Worm (Caenorhabditis elegans): ENCODE measurements around the gene ugt-45.

Gene ugt-45

DNA sequence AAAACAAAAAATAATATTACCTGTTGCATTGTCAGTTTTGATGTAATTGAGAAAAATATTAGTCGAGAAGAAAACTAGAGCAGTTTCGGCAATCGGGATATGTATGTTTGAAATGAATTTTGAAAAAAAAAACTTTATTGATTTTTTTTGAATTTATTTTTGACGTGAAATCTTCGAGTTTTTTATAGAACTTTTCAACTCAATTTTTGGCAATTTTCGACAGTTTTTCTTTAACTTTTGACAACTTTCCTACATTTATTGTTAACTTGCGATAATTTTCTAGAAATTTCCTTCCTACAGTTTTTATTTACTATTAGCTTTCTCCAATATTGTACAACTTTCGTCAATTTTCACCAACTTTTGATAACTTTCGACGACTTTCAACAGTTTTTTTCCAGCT is 49.0 kb downstream of the ugt-45 start, which contains the start of gene Y37E11AL.12:
TSS of gene Y37E11AL.12 (minus strand) at position 101 of the 400 bp plus-strand sequence.
- no peak for TF ChIP-seq hmbx-1 (tag; optimal IDR thresholded peaks at IDR 0.05)
- TF ChIP-seq hnd-1 (tag; optimal IDR thresholded peaks at IDR 0.05), result no peak
- TF ChIP-seq flt-1 (GFP tag; IDR thresholded peaks at IDR 0.05), result no peak
- no peak for TF ChIP-seq ama-1 (optimal IDR thresholded peaks at IDR 0.05)
- TF ChIP-seq sea-1 (GFP tag; conservative IDR thresholded peaks at IDR 0.05), result no peak
- no peak for TF ChIP-seq ceh-13 (GFP tag; optimal IDR thresholded peaks at IDR 0.05)
- TF ChIP-seq pes-1 (GFP tag; IDR thresholded peaks at IDR 0.05), result no peak
- no peak for TF ChIP-seq ceh-36 (tag; optimal IDR thresholded peaks at IDR 0.05)
- no peak for TF ChIP-seq hmg-4 (GFP tag; optimal IDR thresholded peaks at IDR 0.05)
- TF ChIP-seq F13C5.2 (tag; optimal IDR thresholded peaks at IDR 0.05), result no peak
- no peak for TF ChIP-seq tbx-11 (GFP tag; IDR thresholded peaks at IDR 0.05)
- no peak for TF ChIP-seq scrt-1 (GFP tag; IDR thresholded peaks at IDR 0.05)
- TF ChIP-seq ets-7 (tag; optimal IDR thresholded peaks at IDR 0.05), result no peak
- TF ChIP-seq tra-4 (tag; optimal IDR thresholded peaks at IDR 0.05), result no peak
- no peak for TF ChIP-seq aly-1 (tag; optimal IDR thresholded peaks at IDR 0.05)
- no peak for TF ChIP-seq tbx-37 (GFP tag; conservative IDR thresholded peaks at IDR 0.05)
- no peak for TF ChIP-seq B0310.2 (tag; optimal IDR thresholded peaks at IDR 0.05)

- TF ChIP-seq hmbx-1 (tag; optimal IDR thresholded peaks at IDR 0.05) (no peak), hmg-4 (GFP tag; optimal IDR thresholded peaks at IDR 0.05) (no peak), ceh-13 (GFP tag; optimal IDR thresholded peaks at IDR 0.05) (no peak), tbx-37 (GFP tag; conservative IDR thresholded peaks at IDR 0.05) (no peak), pes-1 (GFP tag; IDR thresholded peaks at IDR 0.05) (no peak), ceh-36 (tag; optimal IDR thresholded peaks at IDR 0.05) (no peak), scrt-1 (GFP tag; IDR thresholded peaks at IDR 0.05) (no peak), sea-1 (GFP tag; conservative IDR thresholded peaks at IDR 0.05) (no peak), ets-7 (tag; optimal IDR thresholded peaks at IDR 0.05) (no peak), B0310.2 (tag; optimal IDR thresholded peaks at IDR 0.05) (no peak)
Measured at ce11 chrIV:3700554-3700953, 50.3 kb downstream of the ugt-45 start, which contains the start of gene Y37E11AL.9. TSS of gene Y37E11AL.9 (minus strand) at chrIV:3700654.
